Fruit fly (Drosophila melanogaster) whole organism, embryonic: Measurements from ENCODE around the gene Usp5.

ENCODE experiments used
- Atf6 ChIP-seq: fragments of 200-800 bp; sonication (Bioruptor generic); IDR thresholded peaks from 2 replicates; pipeline ENCODE4 v1.3.6; 2022; ENCODE audit warnings: missing biosample characterization, missing genetic modification characterization
- Awh ChIP-seq: fragments of 200-800 bp; sonication (Bioruptor generic); IDR thresholded peaks from 2 replicates; pipeline ENCODE4, ENCODE4 v1.3.6; 2022; ENCODE audit warnings: missing biosample characterization, missing genetic modification characterization
- CG10431 ChIP-seq: fragments of 200-800 bp; sonication (Bioruptor generic); optimal IDR thresholded peaks from 3 replicates; lab custom pipeline; 2018; ENCODE audit warnings: missing biosample characterization, mild to moderate bottlenecking, missing genetic modification characterization
- CG11560 ChIP-seq: fragments of 200-800 bp; sonication (Bioruptor generic); IDR thresholded peaks from 3 replicates; pipeline ENCODE4 v1.3.6; 2022; ENCODE audit warnings: missing biosample characterization, missing genetic modification characterization
- CG12071 ChIP-seq: fragments of 200-800 bp; sonication (Bioruptor generic); optimal IDR thresholded peaks from 3 replicates; lab custom pipeline; 2018; ENCODE audit warnings: missing biosample characterization, mild to moderate bottlenecking, missing genetic modification characterization
- CG13123 ChIP-seq: fragments of 200-800 bp; sonication (Bioruptor generic); optimal IDR thresholded peaks from 2 replicates; lab custom pipeline; 2016; ENCODE audit warnings: missing biosample characterization, missing genetic modification characterization
- CG13287 ChIP-seq: fragments of 200-800 bp; sonication (Bioruptor generic); IDR thresholded peaks from 2 replicates; pipeline ENCODE4 v1.3.6; 2022; ENCODE audit warnings: missing biosample characterization, missing genetic modification characterization; ENCODE audit not compliant: partially characterized antibody
- CG13624 ChIP-seq: fragments of 200-800 bp; sonication (Bioruptor generic); optimal IDR thresholded peaks from 2 replicates; lab custom pipeline; 2016; ENCODE audit warnings: missing biosample characterization, missing genetic modification characterization
- CG13894 ChIP-seq: fragments of 200-800 bp; sonication (Bioruptor generic); optimal IDR thresholded peaks from 3 replicates; lab custom pipeline; 2018; ENCODE audit warnings: missing biosample characterization, mild to moderate bottlenecking, missing genetic modification characterization, moderate library complexity
- CG14667 ChIP-seq: fragments of 200-800 bp; sonication (Bioruptor generic); IDR thresholded peaks from 2 replicates; pipeline ENCODE4 v1.3.6; 2022; ENCODE audit warnings: missing biosample characterization, missing genetic modification characterization
- CG1647 ChIP-seq: fragments of 200-800 bp; sonication (Bioruptor generic); optimal IDR thresholded peaks from 3 replicates; lab custom pipeline; 2016; ENCODE audit warnings: missing biosample characterization, missing genetic modification characterization
- CG17186 ChIP-seq: fragments of 200-800 bp; sonication (Bioruptor generic); optimal IDR thresholded peaks from 3 replicates; lab custom pipeline; 2017; ENCODE audit warnings: missing biosample characterization, missing genetic modification reagents, missing genetic modification characterization
- CG18764 ChIP-seq: fragments of 200-800 bp; sonication (Bioruptor generic); optimal IDR thresholded peaks from 3 replicates; lab custom pipeline; 2016; ENCODE audit warnings: missing biosample characterization, missing genetic modification characterization
- CG3065 ChIP-seq: fragments of 200-800 bp; sonication (Bioruptor generic); optimal IDR thresholded peaks from 2 replicates; lab custom pipeline; 2016; ENCODE audit warnings: missing biosample characterization, missing genetic modification characterization
- CG4617 ChIP-seq: fragments of 200-800 bp; sonication (Bioruptor generic); optimal IDR thresholded peaks from 3 replicates; lab custom pipeline; 2016; ENCODE audit warnings: missing biosample characterization, missing genetic modification characterization, borderline replicate concordance
- CG6654 ChIP-seq: fragments of 200-800 bp; sonication (Bioruptor generic); optimal IDR thresholded peaks from 2 replicates; lab custom pipeline; 2017; ENCODE audit warnings: missing biosample characterization, mild to moderate bottlenecking, missing genetic modification characterization
- CG7963 ChIP-seq: fragments of 200-800 bp; sonication (Bioruptor generic); IDR thresholded peaks from 3 replicates; pipeline ENCODE4 v1.3.6; 2022; ENCODE audit warnings: missing biosample characterization, missing genetic modification characterization; ENCODE audit not compliant: partially characterized antibody
- CG8290 ChIP-seq, 3 experiments: fragments of 200-800 bp; sonication (Bioruptor generic); optimal IDR thresholded peaks; 2 replicates each; lab custom pipeline; 2016 to 2019; ENCODE audit warnings: missing biosample characterization in 3 of 3, missing genetic modification characterization in 3 of 3, mild to moderate bottlenecking in 2 of 3, moderate library complexity in 1 of 3
- CG9609 ChIP-seq: fragments of 200-800 bp; sonication (Bioruptor generic); optimal IDR thresholded peaks from 3 replicates; lab custom pipeline; 2016; ENCODE audit warnings: missing biosample characterization, missing genetic modification characterization
- Lpt ChIP-seq: fragments of >200 bp; optimal IDR thresholded peaks from 2 replicates; lab custom pipeline; 2018; ENCODE audit warnings: missing biosample characterization, missing genetic modification characterization
- Max ChIP-seq: fragments of 200-800 bp; sonication (Bioruptor generic); optimal IDR thresholded peaks from 2 replicates; lab custom pipeline; 2016; ENCODE audit warnings: missing biosample characterization, mild to moderate bottlenecking, missing genetic modification characterization
- Mrtf ChIP-seq: fragments of 200-800 bp; sonication (Bioruptor generic); IDR thresholded peaks from 3 replicates; pipeline ENCODE4 v1.3.6; 2022; ENCODE audit warnings: missing biosample characterization, missing genetic modification characterization
- Oli ChIP-seq: fragments of 200-800 bp; sonication (Bioruptor generic); optimal IDR thresholded peaks from 2 replicates; lab custom pipeline; 2018; ENCODE audit warnings: missing biosample characterization, mild to moderate bottlenecking, missing genetic modification characterization, moderate library complexity
- Optix ChIP-seq: fragments of 200-800 bp; sonication (Bioruptor generic); IDR thresholded peaks from 3 replicates; pipeline ENCODE4 v1.3.6; 2022; ENCODE audit warnings: missing biosample characterization, missing genetic modification characterization
- Tbp ChIP-seq: fragments of >200 bp; optimal IDR thresholded peaks from 2 replicates; lab custom pipeline; 2018; ENCODE audit warnings: missing biosample characterization, missing genetic modification characterization
- br ChIP-seq: fragments of >200 bp; optimal IDR thresholded peaks from 2 replicates; lab custom pipeline; 2017
- chn ChIP-seq: fragments of 200-800 bp; sonication (Bioruptor generic); optimal IDR thresholded peaks from 2 replicates; lab custom pipeline; 2016; ENCODE audit warnings: missing biosample characterization, missing genetic modification characterization
- cwo ChIP-seq: fragments of 200-800 bp; sonication (Bioruptor generic); optimal IDR thresholded peaks from 3 replicates; lab custom pipeline; 2017; ENCODE audit warnings: missing biosample characterization, missing genetic modification characterization, mild to moderate bottlenecking, moderate library complexity, missing genetic modification reagents
- dysf ChIP-seq: fragments of 200-800 bp; sonication (Bioruptor generic); IDR thresholded peaks from 3 replicates; pipeline ENCODE4 v1.3.6; 2022; ENCODE audit warnings: missing biosample characterization, missing genetic modification characterization
- eve ChIP-seq, 2 experiments: fragments of >200 bp; optimal IDR thresholded peaks; 2 replicates each; lab custom pipeline; 2017; ENCODE audit warnings: missing biosample characterization in 2 of 2, missing genetic modification characterization in 2 of 2
- exex ChIP-seq: fragments of 200-800 bp; sonication (Bioruptor generic); optimal IDR thresholded peaks from 4 replicates; lab custom pipeline; 2018; ENCODE audit warnings: missing biosample characterization, mild to moderate bottlenecking, missing genetic modification characterization, moderate library complexity
- eyg ChIP-seq: fragments of 200-800 bp; sonication (Bioruptor generic); optimal IDR thresholded peaks from 3 replicates; lab custom pipeline; 2016; ENCODE audit warnings: missing biosample characterization, missing genetic modification characterization
- fd64A ChIP-seq: fragments of 200-800 bp; sonication (Bioruptor generic); optimal IDR thresholded peaks from 3 replicates; lab custom pipeline; 2018; ENCODE audit warnings: missing biosample characterization, mild to moderate bottlenecking, missing genetic modification characterization
- fd96Cb ChIP-seq: fragments of 200-800 bp; sonication (Bioruptor generic); optimal IDR thresholded peaks from 2 replicates; lab custom pipeline; 2018; ENCODE audit warnings: missing biosample characterization, mild to moderate bottlenecking, missing genetic modification characterization, moderate library complexity
- gce ChIP-seq: fragments of 200-800 bp; sonication (Bioruptor generic); IDR thresholded peaks from 3 replicates; pipeline ENCODE4 v1.3.6; 2022; ENCODE audit warnings: missing biosample characterization, missing genetic modification characterization
- gsb ChIP-seq: fragments of 200-800 bp; sonication (Bioruptor generic); IDR thresholded peaks from 2 replicates; pipeline ENCODE4 v1.3.6; 2022; ENCODE audit warnings: missing biosample characterization, missing genetic modification characterization
- jing ChIP-seq: fragments of 200-800 bp; sonication (Bioruptor generic); optimal IDR thresholded peaks from 2 replicates; lab custom pipeline; 2018; ENCODE audit warnings: missing biosample characterization, mild to moderate bottlenecking, missing genetic modification characterization
- kay ChIP-seq: fragments of 200-800 bp; sonication (Bioruptor generic); optimal IDR thresholded peaks from 2 replicates; lab custom pipeline; 2016; ENCODE audit warnings: missing biosample characterization, missing genetic modification characterization
- ken ChIP-seq: fragments of 200-800 bp; sonication (Bioruptor generic); IDR thresholded peaks from 3 replicates; pipeline ENCODE4 v1.3.6; 2022; ENCODE audit warnings: missing biosample characterization, missing genetic modification characterization
- knrl ChIP-seq: fragments of 200-800 bp; sonication (Bioruptor generic); IDR thresholded peaks from 3 replicates; pipeline ENCODE4 v1.3.6; 2022; ENCODE audit warnings: missing biosample characterization, missing genetic modification characterization; ENCODE audit not compliant: partially characterized antibody
- lilli ChIP-seq: fragments of 200-800 bp; sonication (Bioruptor generic); optimal IDR thresholded peaks from 3 replicates; lab custom pipeline; 2016; ENCODE audit warnings: missing biosample characterization, missing genetic modification characterization
- lola ChIP-seq, 3 experiments: fragments of >200 bp in 2 of 3; fragments of 200-800 bp in 1 of 3; sonication (Bioruptor generic) in 1 of 3; optimal IDR thresholded peaks; 2 replicates each; lab custom pipeline; 2017 to 2019; ENCODE audit warnings: missing biosample characterization in 3 of 3, missing genetic modification characterization in 3 of 3, mild to moderate bottlenecking in 1 of 3, moderate library complexity in 1 of 3
- nerfin-2 ChIP-seq: fragments of 200-800 bp; sonication (Bioruptor generic); IDR thresholded peaks from 2 replicates; pipeline ENCODE4 v1.3.6; 2022; ENCODE audit warnings: missing biosample characterization, missing genetic modification characterization; ENCODE audit not compliant: partially characterized antibody
- p53 ChIP-seq: fragments of 200-800 bp; sonication (Bioruptor generic); optimal IDR thresholded peaks from 2 replicates; lab custom pipeline; 2016; ENCODE audit warnings: missing biosample characterization, missing genetic modification characterization
- pb ChIP-seq: fragments of 200-800 bp; sonication (Bioruptor generic); optimal IDR thresholded peaks from 3 replicates; lab custom pipeline; 2016; ENCODE audit warnings: missing biosample characterization, missing genetic modification characterization
- pita ChIP-seq: fragments of 200-800 bp; sonication (Bioruptor generic); optimal IDR thresholded peaks from 2 replicates; lab custom pipeline; 2017; ENCODE audit warnings: missing biosample characterization, mild to moderate bottlenecking, missing genetic modification characterization
- pnt ChIP-seq: fragments of 200-800 bp; sonication (Bioruptor generic); optimal IDR thresholded peaks from 3 replicates; lab custom pipeline; 2016; ENCODE audit warnings: missing biosample characterization, missing genetic modification characterization
- prd ChIP-seq, 3 experiments: fragments of >200 bp in 2 of 3; fragments of 200-800 bp in 1 of 3; sonication (Bioruptor generic) in 1 of 3; optimal IDR thresholded peaks in 2 of 3; IDR thresholded peaks in 1 of 3; 2 replicates in 2 of 3; 3 replicates in 1 of 3; pipeline versions ENCODE4 v1.3.6 to Lab custom; 2017 to 2022; ENCODE audit warnings: missing biosample characterization in 1 of 3, missing genetic modification characterization in 1 of 3
- tgo ChIP-seq: fragments of 200-800 bp; sonication (Bioruptor generic); IDR thresholded peaks from 3 replicates; pipeline ENCODE4 v1.3.6; 2022; ENCODE audit warnings: missing biosample characterization, missing genetic modification characterization

Usp5 gene

DNA sequence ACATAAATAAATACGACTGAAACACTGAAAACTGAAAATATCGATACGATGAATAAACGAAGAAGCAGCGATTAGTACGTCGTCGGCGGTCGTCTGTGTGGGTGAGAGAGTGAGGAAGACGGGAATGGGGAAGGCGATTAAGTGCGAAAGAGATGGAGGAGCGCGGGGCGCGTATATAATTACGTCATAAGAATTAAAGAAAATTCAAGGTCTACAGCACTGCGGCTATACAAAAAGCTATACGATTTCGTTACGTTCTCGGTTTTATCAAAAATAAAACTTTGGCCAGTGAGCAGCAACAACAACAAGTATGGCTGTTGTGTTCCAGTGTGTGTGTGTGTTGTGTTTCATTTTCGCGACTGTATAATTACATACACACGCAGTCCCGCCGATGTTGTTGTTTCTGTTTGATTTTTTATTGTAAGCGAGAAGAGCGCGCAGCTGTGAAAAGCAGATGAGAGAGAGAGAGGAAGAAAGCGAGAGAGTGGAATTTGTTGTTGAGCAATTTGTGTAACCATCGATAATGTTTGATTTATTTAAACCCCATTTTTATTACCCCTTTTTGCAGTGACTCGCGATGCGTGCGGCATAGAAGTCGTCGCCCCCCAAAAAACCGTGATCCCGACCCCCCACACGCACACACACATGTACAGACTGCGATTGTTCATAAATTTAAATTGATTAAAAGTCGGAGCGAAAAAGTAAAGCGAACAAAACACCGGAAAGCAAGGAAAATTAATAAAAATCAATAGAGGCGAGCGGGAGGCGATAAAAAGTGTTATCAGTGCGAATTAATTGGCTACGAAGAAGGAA, 1.1 kb upstream of the Usp5 start (continued):
- TF ChIP-seq p53 (GFP tag; lab: Kevin White, UChicago) (no peak), Lpt (GFP tag; lab: Kevin White, UChicago) (no peak), dysf (no peak), tgo (no peak), gce (GFP tag; lab: Robert Waterston, UW) (no peak), exex (tag; lab: Kevin White, UChicago) (peak; percentile 85), eve (GFP tag; optimal IDR thresholded peaks at IDR 0.05; lab: Kevin White, UChicago) (no peak), prd (optimal IDR thresholded peaks at IDR 0.05; lab: Kevin White, UChicago) (no peak), prd (GFP tag; IDR thresholded peaks at IDR 0.05; lab: Robert Waterston, UW) (no peak), CG12071 (GFP tag; lab: Kevin White, UChicago) (no peak), Awh (GFP tag; lab: Robert Waterston, UW) (no peak), pita (GFP tag; lab: Kevin White, UChicago) (no peak), fd64A (GFP tag; lab: Kevin White, UChicago) (no peak), CG4617 (GFP tag; lab: Kevin White, UChicago) (no peak), CG14667 (GFP tag; lab: Robert Waterston, UW) (no peak), ken (GFP tag; lab: Robert Waterston, UW) (no peak), Atf6 (GFP tag; lab: Robert Waterston, UW) (peak; percentile 51; the same call in 1 of the 2 replicates), CG7963 (no peak), CG6654 (no peak), CG13287 (GFP tag; lab: Robert Waterston, UW) (peak; percentile 46; the same call in 1 of the 2 replicates), knrl (no peak; the same call in 2 of the 3 replicates), lilli (no peak), CG13123 (GFP tag; lab: Kevin White, UChicago) (no peak), CG11560 (tag; lab: Robert Waterston, UW) (no peak), CG3065 (GFP tag; lab: Kevin White, UChicago) (no peak), chn (GFP tag; lab: Kevin White, UChicago) (no peak), pnt (GFP tag; lab: Kevin White, UChicago) (no peak), CG17186 (GFP tag; lab: Kevin White, UChicago) (no peak), cwo (GFP tag; lab: Kevin White, UChicago) (peak; percentile 46), CG18764 (no peak), fd96Cb (tag; lab: Kevin White, UChicago) (no peak), Oli (tag; lab: Kevin White, UChicago) (no peak), lola (GFP tag; optimal IDR thresholded peaks at IDR 0.05; lab: Kevin White, UChicago) (no peak), kay (peak; percentile 8), jing (GFP tag; lab: Kevin White, UChicago) (no peak), CG8290 (GFP tag; optimal IDR thresholded peaks at IDR 0.05; lab: Kevin White, UChicago) (no peak), CG8290 (tag; optimal IDR thresholded peaks at IDR 0.05; lab: Kevin White, UChicago) (no peak), Mrtf (GFP tag; lab: Robert Waterston, UW) (no peak), CG13894 (tag; lab: Kevin White, UChicago) (no peak), br (lab: Kevin White, UChicago) (no peak), Tbp (GFP tag; lab: Kevin White, UChicago) (no peak), nerfin-2 (GFP tag; lab: Robert Waterston, UW) (0 out of 2 replicates have a peak, but pooled peaks have one; percentile 25), CG13624 (GFP tag; lab: Kevin White, UChicago) (peak; percentile 72), CG1647 (GFP tag; lab: Kevin White, UChicago) (no peak), Optix (GFP tag; lab: Robert Waterston, UW) (no peak), gsb (GFP tag; lab: Robert Waterston, UW) (no peak), CG9609 (GFP tag; lab: Kevin White, UChicago) (no peak), CG10431 (GFP tag; lab: Kevin White, UChicago) (no peak), eyg (GFP tag; lab: Kevin White, UChicago) (peak; percentile 1), pb (GFP tag; lab: Kevin White, UChicago) (no peak), Max (GFP tag; lab: Kevin White, UChicago) (no peak)
